Worm (Caenorhabditis elegans) whole organism, L4 larva: ENCODE data around the gene F47B8.8.
"Not testable (repeated sequence)": the region's sequence is repeated elsewhere in the genome, so short reads cannot be mapped to it uniquely, and the experiment has no call there.

Source experiments
- ces-1 ChIP-seq: fragments of 150-350 bp; sonication (generic microtip); optimal IDR thresholded peaks from 4 replicates; lab custom pipeline; 2014; ENCODE audit warnings: missing biosample characterization, missing genetic modification reagents, missing genetic modification characterization
- daf-12 ChIP-seq: fragments of 150-350 bp; optimal IDR thresholded peaks from 2 replicates; lab custom pipeline; 2014; ENCODE audit warnings: missing biosample characterization, missing genetic modification reagents, missing genetic modification characterization
- fos-1 ChIP-seq: fragments of 150-350 bp; optimal IDR thresholded peaks from 2 replicates; lab custom pipeline; 2014; ENCODE audit warnings: missing biosample characterization, missing genetic modification characterization
- jun-1 ChIP-seq: fragments of 150-350 bp; optimal IDR thresholded peaks from 2 replicates; lab custom pipeline; 2014; ENCODE audit warnings: missing biosample characterization, missing genetic modification reagents, missing genetic modification characterization
- mxl-2 ChIP-seq: fragments of 200-800 bp; sonication (Bioruptor generic); conservative IDR thresholded peaks from 2 replicates; pipeline ENCODE4 v1.3.6; 2022; ENCODE audit warnings: missing genetic modification reagents, missing genetic modification characterization, missing compliant biosample characterization
- nhr-10 ChIP-seq: fragments of 150-350 bp; optimal IDR thresholded peaks from 2 replicates; lab custom pipeline; 2014; ENCODE audit warnings: missing biosample characterization, missing genetic modification characterization
- nhr-28 ChIP-seq: fragments of 150-350 bp; optimal IDR thresholded peaks from 2 replicates; lab custom pipeline; 2014; ENCODE audit warnings: missing biosample characterization, missing genetic modification characterization
- saeg-2 ChIP-seq: fragments of 200-800 bp; sonication (Bioruptor generic); IDR thresholded peaks from 2 replicates; pipeline ENCODE4 v1.3.6; 2022; ENCODE audit warnings: missing genetic modification reagents, missing genetic modification characterization, missing compliant biosample characterization
- snpc-4 ChIP-seq: fragments of 150-350 bp; optimal IDR thresholded peaks from 2 replicates; lab custom pipeline; 2014; ENCODE audit warnings: missing biosample characterization, missing genetic modification characterization
- zag-1 ChIP-seq: fragments of 150-350 bp; optimal IDR thresholded peaks from 2 replicates; lab custom pipeline; 2014; ENCODE audit warnings: missing biosample characterization, missing genetic modification characterization
- ztf-11 ChIP-seq: fragments of 150-350 bp; optimal IDR thresholded peaks from 2 replicates; lab custom pipeline; 2014; ENCODE audit warnings: missing biosample characterization, missing genetic modification characterization

ce11 chrV:14309632-14310031 is 21.9 kb upstream of the F47B8.8 start, which contains the start of gene F14D7.14:
- TF ChIP-seq fos-1 (tag; lab: Kevin White, UChicago); ztf-11 (tag; lab: Kevin White, UChicago); mxl-2 (GFP tag; lab: Robert Waterston, UW); snpc-4 (tag; lab: Kevin White, UChicago); nhr-10; jun-1; saeg-2 (GFP tag; lab: Robert Waterston, UW); zag-1 (tag; lab: Kevin White, UChicago); ces-1 (GFP tag; lab: Kevin White, UChicago); nhr-28 (tag; lab: Kevin White, UChicago); daf-12 (tag; lab: Kevin White, UChicago): not testable (repeated sequence)
